Worm (Caenorhabditis elegans): Measurements from ENCODE around the gene T03F6.6.

DNA sequence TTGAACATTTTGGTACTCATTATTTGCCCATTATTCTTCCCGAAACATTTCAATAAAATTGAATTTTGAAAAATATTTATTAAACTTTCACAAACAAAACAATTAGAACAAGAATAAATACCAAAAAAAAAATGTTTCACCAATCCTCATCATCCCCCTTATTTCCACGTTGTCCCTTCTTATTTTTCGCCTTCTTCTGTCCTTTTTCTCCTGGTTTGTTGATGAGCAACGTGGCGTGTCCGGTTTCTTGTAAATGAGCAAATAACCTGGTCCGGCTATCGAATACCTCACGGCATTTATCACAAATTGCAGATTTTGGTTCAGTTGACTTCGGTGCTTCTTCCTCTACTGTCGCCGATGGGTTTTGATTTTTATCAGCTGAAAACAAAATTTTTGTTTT is 10.7 kb upstream of the T03F6.6 start:
- no peak for TF ChIP-seq nhr-76 (tag; optimal IDR thresholded peaks at IDR 0.05)
- no peak for TF ChIP-seq egl-27 (tag; optimal IDR thresholded peaks at IDR 0.05)
- TF ChIP-seq ceh-82 (tag; optimal IDR thresholded peaks at IDR 0.05) = no peak
- no peak for TF ChIP-seq alr-1 (tag; optimal IDR thresholded peaks at IDR 0.05; ENCODE audit: borderline replicate concordance)
- TF ChIP-seq rnt-1 (tag; optimal IDR thresholded peaks at IDR 0.05) = no peak
- no peak for TF ChIP-seq elt-3 (tag; optimal IDR thresholded peaks at IDR 0.05)
- no peak for TF ChIP-seq nhr-237 (tag; optimal IDR thresholded peaks at IDR 0.05)
- no peak for TF ChIP-seq ztf-4 (tag; optimal IDR thresholded peaks at IDR 0.05)
- TF ChIP-seq lsy-2 (tag; optimal IDR thresholded peaks at IDR 0.05) = no peak

All from whole organism, L1 larva.